Worm (Caenorhabditis elegans): Measurements from ENCODE around the gene F44E2.8.
A peak's percentile ranks its signal among the peaks of the same experiment; 100 is the strongest.

The F44E2.8 gene

ce11 chrIII:8849507-8849906 lies at the start of gene F44E2.8:
Gene F44E2.8, minus strand, starts transcription at chrIII:8849877.
- TF ChIP-seq him-1 (tag; optimal IDR thresholded peaks at IDR 0.05) (no peak), W03F9.2 (tag; optimal IDR thresholded peaks at IDR 0.05) (no peak), dao-5 (tag; optimal IDR thresholded peaks at IDR 0.05) (no peak)

DNA sequence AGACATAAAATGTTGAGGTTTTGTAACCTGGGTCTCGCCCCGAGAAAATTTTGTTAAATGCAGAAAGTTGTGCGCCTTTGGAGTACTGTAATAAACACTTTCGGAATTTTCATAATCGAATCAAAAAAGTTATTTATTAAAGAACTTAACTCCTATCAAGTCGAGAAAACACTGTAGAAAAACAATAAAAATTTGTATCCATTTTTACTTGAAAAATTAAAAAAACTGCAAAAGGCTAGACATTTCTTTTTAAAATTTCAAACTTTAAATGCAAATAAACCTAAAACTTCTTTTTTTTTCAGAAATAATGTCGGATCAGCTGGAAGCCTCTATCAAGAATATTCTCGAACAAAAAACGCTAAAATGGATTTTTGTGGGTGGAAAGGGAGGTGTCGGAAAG lies 45.1 kb upstream of the F44E2.8 start, which contains the start of gene asna-1:
Gene asna-1, plus strand, starts transcription at position 301 of the 400 bp plus-strand sequence.
- TF ChIP-seq him-1 (tag; optimal IDR thresholded peaks at IDR 0.05): no peak
- no peak for TF ChIP-seq W03F9.2 (tag; optimal IDR thresholded peaks at IDR 0.05)
- TF ChIP-seq dao-5 (tag; optimal IDR thresholded peaks at IDR 0.05): no peak

DNA sequence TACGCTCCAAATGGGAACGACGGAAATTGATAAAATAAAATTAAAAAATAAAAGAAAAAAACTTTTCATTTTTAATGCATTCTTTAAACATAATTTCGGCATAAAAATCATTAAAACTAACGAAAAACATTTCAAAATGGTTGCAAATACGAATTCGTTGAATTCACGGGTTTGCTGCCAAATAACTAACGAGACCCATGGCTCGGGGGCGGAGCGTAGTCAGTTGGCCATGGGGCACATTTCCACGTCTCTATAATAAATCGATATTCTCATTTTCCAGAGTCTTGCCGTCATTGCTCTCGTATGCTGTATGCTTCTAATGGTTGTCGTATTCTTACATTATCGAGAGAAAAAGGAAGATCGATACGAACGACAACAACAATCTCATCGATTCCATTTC lies 43.8 kb upstream of the F44E2.8 start, which contains the start of gene ZK637.4:
Gene ZK637.4, plus strand, starts transcription at position 301 of the 400 bp plus-strand sequence.
- TF ChIP-seq him-1 (tag; optimal IDR thresholded peaks at IDR 0.05) (no peak), dao-5 (tag; optimal IDR thresholded peaks at IDR 0.05) (no peak), W03F9.2 (tag; optimal IDR thresholded peaks at IDR 0.05) (no peak)

DNA sequence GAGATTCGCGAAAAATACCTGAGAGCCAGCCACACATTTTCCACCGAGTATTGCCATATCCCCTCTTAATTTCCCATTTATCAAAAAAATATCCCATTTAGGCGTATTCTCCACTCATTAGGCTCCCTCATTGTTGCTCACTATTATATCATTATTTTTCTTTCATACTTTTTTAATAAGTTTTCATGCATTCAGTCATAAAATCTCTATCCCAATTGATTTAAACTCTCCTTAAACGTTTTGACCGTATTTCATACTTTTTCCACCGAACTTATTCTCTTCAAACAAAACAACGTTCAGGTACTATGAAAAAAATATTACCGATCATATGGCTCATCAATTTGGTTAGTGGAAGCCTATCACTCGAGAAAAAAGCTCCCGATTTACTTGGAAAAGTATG lies 40.3 kb upstream of the F44E2.8 start, which contains the start of gene lnkn-1:
Gene lnkn-1, plus strand, starts transcription at position 301 of the 400 bp plus-strand sequence.
- TF ChIP-seq W03F9.2 (tag; optimal IDR thresholded peaks at IDR 0.05): no peak
- no peak for TF ChIP-seq him-1 (tag; optimal IDR thresholded peaks at IDR 0.05)
- no peak for TF ChIP-seq dao-5 (tag; optimal IDR thresholded peaks at IDR 0.05)

- no peak for TF ChIP-seq him-1 (tag; optimal IDR thresholded peaks at IDR 0.05)
- peak; percentile 53 for TF ChIP-seq W03F9.2 (tag; optimal IDR thresholded peaks at IDR 0.05)
Measured at ce11 chrIII:8888956-8889355, 39.3 kb upstream of the F44E2.8 start, which contains the start of gene ZK637.14. Gene ZK637.14, minus strand, starts transcription at chrIII:8889156.

- TF ChIP-seq dao-5 (tag; optimal IDR thresholded peaks at IDR 0.05) (no peak), him-1 (tag; optimal IDR thresholded peaks at IDR 0.05) (peak; percentile 50), W03F9.2 (tag; optimal IDR thresholded peaks at IDR 0.05) (peak; percentile 94)
Measured at ce11 chrIII:8887184-8887801, 37.6 kb upstream of the F44E2.8 start, which contains the start of gene famh-136. Gene famh-136, plus strand, starts transcription at chrIII:8887751.

- TF ChIP-seq him-1 (tag; optimal IDR thresholded peaks at IDR 0.05) (peak; percentile 2), W03F9.2 (tag; optimal IDR thresholded peaks at IDR 0.05) (no peak)
Measured at ce11 chrIII:8886309-8886708, 36.6 kb upstream of the F44E2.8 start.

- no peak for TF ChIP-seq dao-5 (tag; optimal IDR thresholded peaks at IDR 0.05)
- TF ChIP-seq W03F9.2 (tag; optimal IDR thresholded peaks at IDR 0.05): no peak
- no peak for TF ChIP-seq him-1 (tag; optimal IDR thresholded peaks at IDR 0.05)
Measured at ce11 chrIII:8885150-8885549, 35.5 kb upstream of the F44E2.8 start, which contains the start of gene svop-1. Gene svop-1, minus strand, starts transcription at chrIII:8885488.

DNA sequence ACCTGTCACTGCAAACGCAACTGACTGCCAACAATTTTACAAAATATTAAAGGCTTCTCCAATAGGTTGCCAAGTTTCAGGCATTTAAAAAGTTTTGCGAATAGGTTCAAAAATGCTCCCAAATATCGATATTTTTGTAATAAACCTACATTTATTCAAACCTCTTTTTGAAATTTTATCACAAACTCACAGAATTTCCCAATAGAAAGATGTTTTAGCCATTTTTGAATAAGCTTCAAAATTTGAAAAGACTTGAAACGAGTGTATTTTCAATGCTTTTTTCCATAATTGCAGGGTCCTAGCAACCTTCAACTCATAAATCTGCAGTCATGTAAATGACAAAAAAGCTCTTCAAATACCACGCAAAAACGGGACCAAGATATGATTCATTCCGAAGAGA lies 32.7 kb upstream of the F44E2.8 start:
- TF ChIP-seq him-1 (tag; optimal IDR thresholded peaks at IDR 0.05): no peak
- no peak for TF ChIP-seq dao-5 (tag; optimal IDR thresholded peaks at IDR 0.05)
- no peak for TF ChIP-seq W03F9.2 (tag; optimal IDR thresholded peaks at IDR 0.05)

ce11 chrIII:8878960-8879359 lies 29.3 kb upstream of the F44E2.8 start:
- TF ChIP-seq W03F9.2 (tag; optimal IDR thresholded peaks at IDR 0.05) (no peak), him-1 (tag; optimal IDR thresholded peaks at IDR 0.05) (no peak), dao-5 (tag; optimal IDR thresholded peaks at IDR 0.05) (no peak)

ce11 chrIII:8877002-8877401 lies 27.3 kb upstream of the F44E2.8 start, which contains the start of gene K01F9.2:
Gene K01F9.2, minus strand, starts transcription at chrIII:8877128.
- TF ChIP-seq dao-5 (tag; optimal IDR thresholded peaks at IDR 0.05) (no peak), him-1 (tag; optimal IDR thresholded peaks at IDR 0.05) (no peak), W03F9.2 (tag; optimal IDR thresholded peaks at IDR 0.05) (no peak)

DNA sequence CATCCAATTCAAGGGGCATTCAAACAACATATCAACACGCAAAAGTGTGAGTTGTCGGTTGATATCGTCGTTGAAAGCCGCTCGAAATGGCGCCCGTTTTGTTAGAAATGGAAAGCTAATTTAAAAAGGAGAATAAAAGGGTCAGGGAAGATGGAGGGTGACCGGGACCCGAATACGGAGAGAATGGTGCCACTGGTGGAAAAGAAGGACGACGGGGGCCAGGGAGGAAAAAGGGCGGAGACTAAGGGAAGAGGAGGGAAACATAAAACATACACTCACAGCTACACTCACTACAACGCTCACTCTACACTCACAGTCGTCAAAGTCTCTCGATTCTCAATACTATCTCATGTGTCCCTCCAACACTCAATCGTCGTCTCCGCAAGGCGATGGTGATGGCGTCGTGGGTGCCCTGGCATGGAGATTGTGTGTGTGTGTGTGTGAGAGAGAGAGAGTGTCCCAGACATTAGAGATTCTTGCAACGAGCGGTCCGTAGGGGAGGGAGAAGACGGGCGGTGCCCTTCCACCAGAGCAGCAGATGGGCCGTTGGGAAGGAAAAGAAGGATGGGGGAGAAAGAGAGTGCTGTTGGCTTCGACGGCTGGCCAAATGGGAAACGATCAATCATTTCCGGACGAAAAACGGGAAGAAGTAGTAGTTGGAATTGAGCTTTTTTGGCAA lies 24.5 kb upstream of the F44E2.8 start:
- TF ChIP-seq W03F9.2 (tag; optimal IDR thresholded peaks at IDR 0.05): no peak
- peak; percentile 86 for TF ChIP-seq him-1 (tag; optimal IDR thresholded peaks at IDR 0.05)

ce11 chrIII:8873045-8873457 lies 23.4 kb upstream of the F44E2.8 start:
- peak; percentile 60 for TF ChIP-seq him-1 (tag; optimal IDR thresholded peaks at IDR 0.05)
- TF ChIP-seq W03F9.2 (tag; optimal IDR thresholded peaks at IDR 0.05): no peak

DNA sequence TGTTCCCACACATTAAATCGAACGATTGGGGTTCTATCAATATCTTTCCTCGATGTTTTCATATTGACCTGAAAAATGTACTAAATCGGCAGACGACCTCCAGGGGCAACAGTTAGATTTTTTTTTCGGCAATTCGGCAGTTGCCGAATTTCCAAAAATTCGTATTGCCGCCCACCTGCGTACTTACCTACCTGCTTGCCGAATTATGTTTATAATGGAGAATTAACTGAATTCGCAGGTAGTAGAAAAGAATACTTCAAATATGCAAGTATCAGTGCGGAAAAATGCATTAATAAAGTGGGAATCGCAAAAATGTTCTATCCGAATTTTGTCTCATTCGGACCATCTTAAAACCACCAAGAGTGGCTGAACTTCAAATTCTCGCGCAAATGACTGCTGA lies 20.0 kb upstream of the F44E2.8 start:
- no peak for TF ChIP-seq W03F9.2 (tag; optimal IDR thresholded peaks at IDR 0.05)
- no peak for TF ChIP-seq him-1 (tag; optimal IDR thresholded peaks at IDR 0.05)
- no peak for TF ChIP-seq dao-5 (tag; optimal IDR thresholded peaks at IDR 0.05)

Measured in whole organism, L4/young adult.